Worm (Caenorhabditis elegans): Measurements from ENCODE around the gene H03A11.13.
A peak's percentile ranks its signal among the peaks of the same experiment; 100 is the strongest.

Gene H03A11.13

ce11 chrX:15170958-15171357 is 42.1 kb downstream of the H03A11.13 start:
- TF ChIP-seq fkh-10 (GFP tag; optimal IDR thresholded peaks at IDR 0.05) (no peak), nhr-11 (tag; optimal IDR thresholded peaks at IDR 0.05) (no peak), aha-1 (tag; optimal IDR thresholded peaks at IDR 0.05) (no peak), fos-1 (tag; optimal IDR thresholded peaks at IDR 0.05) (no peak), elt-2 (tag; optimal IDR thresholded peaks at IDR 0.05) (peak; percentile 13), snpc-4 (tag; optimal IDR thresholded peaks at IDR 0.05) (peak; percentile 87), lin-39 (tag; optimal IDR thresholded peaks at IDR 0.05) (no peak), C34B4.2 (tag; optimal IDR thresholded peaks at IDR 0.05) (no peak), C16A3.4 (tag; optimal IDR thresholded peaks at IDR 0.05) (no peak)

- TF ChIP-seq ceh-88 (GFP tag; IDR thresholded peaks at IDR 0.05) (no peak), nhr-85 (tag) (peak; percentile 26)
Measured at ce11 chrX:15168424-15168823, 44.6 kb downstream of the H03A11.13 start, which contains the start of gene ocr-3. Gene ocr-3 (plus strand): TSS chrX:15168724.

- TF ChIP-seq elt-2 (tag; optimal IDR thresholded peaks at IDR 0.05) (peak; percentile 46), efl-3 (GFP tag; optimal IDR thresholded peaks at IDR 0.05) (no peak)
Measured at ce11 chrX:15167692-15168091, 45.3 kb downstream of the H03A11.13 start.

- TF ChIP-seq pqm-1 (tag; optimal IDR thresholded peaks at IDR 0.05) (no peak), nhr-77 (tag; optimal IDR thresholded peaks at IDR 0.05) (no peak), tlp-1 (tag; optimal IDR thresholded peaks at IDR 0.05) (no peak), ztf-11 (tag; optimal IDR thresholded peaks at IDR 0.05) (no peak), unc-130 (tag; optimal IDR thresholded peaks at IDR 0.05) (no peak), skn-1 (tag; optimal IDR thresholded peaks at IDR 0.05) (no peak)
Measured at ce11 chrX:15166122-15166521, 46.9 kb downstream of the H03A11.13 start, which contains the start of gene T10B10.8. Gene T10B10.8 (minus strand): TSS chrX:15166222.

- no peak for TF ChIP-seq ceh-82 (tag; optimal IDR thresholded peaks at IDR 0.05)
- TF ChIP-seq egl-13 (tag; optimal IDR thresholded peaks at IDR 0.05) = no peak
- no peak for TF ChIP-seq aha-1 (tag; optimal IDR thresholded peaks at IDR 0.05)
- no peak for TF ChIP-seq tbx-2 (tag; optimal IDR thresholded peaks at IDR 0.05)
- no peak for TF ChIP-seq pax-3 (tag; optimal IDR thresholded peaks at IDR 0.05)
- no peak for TF ChIP-seq lin-35 (GFP tag; optimal IDR thresholded peaks at IDR 0.05)
- no peak for TF ChIP-seq lsy-2 (tag; optimal IDR thresholded peaks at IDR 0.05)
- TF ChIP-seq unc-30 (tag; optimal IDR thresholded peaks at IDR 0.05) = no peak
- TF ChIP-seq jun-1 (tag; optimal IDR thresholded peaks at IDR 0.05) = no peak
- no peak for TF ChIP-seq unc-86 (tag; optimal IDR thresholded peaks at IDR 0.05)
- TF ChIP-seq ceh-90 (tag; optimal IDR thresholded peaks at IDR 0.05) = no peak
- TF ChIP-seq efl-3 (GFP tag; optimal IDR thresholded peaks at IDR 0.05) = no peak
- no peak for TF ChIP-seq fkh-8 (tag; optimal IDR thresholded peaks at IDR 0.05)
- no peak for TF ChIP-seq hpl-2 (GFP tag; optimal IDR thresholded peaks at IDR 0.05)
- no peak for TF ChIP-seq lir-3 (tag; optimal IDR thresholded peaks at IDR 0.05; ENCODE audit: poor library complexity)
- no peak for TF ChIP-seq rnt-1 (tag; optimal IDR thresholded peaks at IDR 0.05)
- no peak for TF ChIP-seq ama-1 (optimal IDR thresholded peaks at IDR 0.05)
Measured at ce11 chrX:15164108-15164507, 48.9 kb downstream of the H03A11.13 start, which contains the start of gene T10B10.9. Gene T10B10.9 (plus strand): TSS chrX:15164408.
